Fruit fly (Drosophila melanogaster) whole organism, prepupa: ENCODE results near the gene bcd.

Source experiments
- Blimp-1 ChIP-seq: fragments of 200-800 bp; sonication (Bioruptor generic); optimal IDR thresholded peaks from 3 replicates; lab custom pipeline; 2017; ENCODE audit warnings: missing biosample characterization, missing genetic modification characterization, mild to moderate bottlenecking, moderate library complexity, missing genetic modification reagents
- CG10631 ChIP-seq: fragments of 200-800 bp; sonication (Bioruptor generic); optimal IDR thresholded peaks from 2 replicates; lab custom pipeline; 2016; ENCODE audit warnings: missing biosample characterization, missing genetic modification characterization
- CG10669 ChIP-seq: fragments of 200-800 bp; sonication (Bioruptor generic); optimal IDR thresholded peaks from 3 replicates; lab custom pipeline; 2018; ENCODE audit warnings: missing biosample characterization, mild to moderate bottlenecking, missing genetic modification characterization, moderate library complexity
- CG11294 ChIP-seq: fragments of 200-800 bp; sonication (Bioruptor generic); IDR thresholded peaks from 2 replicates; pipeline ENCODE4 v1.3.6; 2022; ENCODE audit warnings: missing biosample characterization, missing genetic modification characterization
- CG11762 ChIP-seq: fragments of 200-800 bp; sonication (Bioruptor generic); optimal IDR thresholded peaks from 3 replicates; lab custom pipeline; 2016; ENCODE audit warnings: missing biosample characterization, missing genetic modification characterization; ENCODE audit not compliant: insufficient read depth
- CG11902 ChIP-seq: fragments of 200-800 bp; sonication (Bioruptor generic); optimal IDR thresholded peaks from 3 replicates; lab custom pipeline; 2016; ENCODE audit warnings: missing biosample characterization, missing genetic modification characterization
- CG15336 ChIP-seq: fragments of 200-800 bp; sonication (Bioruptor generic); IDR thresholded peaks from 2 replicates; pipeline ENCODE4 v1.3.6; 2022; ENCODE audit warnings: missing biosample characterization, missing genetic modification characterization
- CG1621 ChIP-seq: fragments of 200-800 bp; sonication (Bioruptor generic); optimal IDR thresholded peaks from 3 replicates; lab custom pipeline; 2018; ENCODE audit warnings: missing biosample characterization, mild to moderate bottlenecking, missing genetic modification characterization
- CG16779 ChIP-seq: fragments of 200-800 bp; sonication (Bioruptor generic); optimal IDR thresholded peaks from 3 replicates; lab custom pipeline; 2017; ENCODE audit warnings: missing biosample characterization, mild to moderate bottlenecking, missing genetic modification characterization
- CG31627 ChIP-seq: fragments of 200-800 bp; sonication (Bioruptor generic); optimal IDR thresholded peaks from 3 replicates; lab custom pipeline; 2016; ENCODE audit warnings: missing biosample characterization, missing genetic modification characterization
- CG32006 ChIP-seq: fragments of 200-800 bp; sonication (Bioruptor generic); optimal IDR thresholded peaks from 3 replicates; lab custom pipeline; 2017; ENCODE audit warnings: missing biosample characterization, mild to moderate bottlenecking, missing genetic modification characterization
- CG34406 ChIP-seq: fragments of 200-800 bp; sonication (Bioruptor generic); optimal IDR thresholded peaks from 3 replicates; lab custom pipeline; 2016; ENCODE audit warnings: missing biosample characterization, missing genetic modification characterization
- CG3919 ChIP-seq: fragments of 200-800 bp; sonication (Bioruptor generic); optimal IDR thresholded peaks from 3 replicates; lab custom pipeline; 2016; ENCODE audit warnings: missing biosample characterization, missing genetic modification characterization
- CG4318 ChIP-seq: fragments of 200-800 bp; sonication (Bioruptor generic); optimal IDR thresholded peaks from 3 replicates; lab custom pipeline; 2017; ENCODE audit warnings: missing biosample characterization, mild to moderate bottlenecking, missing genetic modification characterization
- CG6276 ChIP-seq: fragments of 200-800 bp; sonication (Bioruptor generic); optimal IDR thresholded peaks from 2 replicates; lab custom pipeline; 2017; ENCODE audit warnings: missing biosample characterization, mild to moderate bottlenecking, missing genetic modification characterization
- CG6792 ChIP-seq: fragments of 200-800 bp; sonication (Bioruptor generic); optimal IDR thresholded peaks from 3 replicates; lab custom pipeline; 2016; ENCODE audit warnings: missing biosample characterization, missing genetic modification characterization
- CG6808 ChIP-seq: fragments of 200-800 bp; sonication (Bioruptor generic); optimal IDR thresholded peaks from 3 replicates; lab custom pipeline; 2017; ENCODE audit warnings: missing biosample characterization, missing genetic modification characterization, mild to moderate bottlenecking, moderate library complexity, missing genetic modification reagents
- CG6854 ChIP-seq: fragments of 200-800 bp; sonication (Bioruptor generic); optimal IDR thresholded peaks from 2 replicates; lab custom pipeline; 2017; ENCODE audit warnings: missing biosample characterization, mild to moderate bottlenecking, missing genetic modification characterization
- CG8119 ChIP-seq: fragments of 200-800 bp; sonication (Bioruptor generic); IDR thresholded peaks from 3 replicates; pipeline ENCODE4 v1.3.6; 2022; ENCODE audit warnings: missing biosample characterization, missing genetic modification characterization
- CG8319 ChIP-seq: fragments of 200-800 bp; sonication (Bioruptor generic); optimal IDR thresholded peaks from 3 replicates; lab custom pipeline; 2016; ENCODE audit warnings: missing biosample characterization, missing genetic modification characterization
- CG8632 ChIP-seq: fragments of 200-800 bp; sonication (Bioruptor generic); optimal IDR thresholded peaks from 3 replicates; lab custom pipeline; 2016; ENCODE audit warnings: missing biosample characterization, missing genetic modification characterization
- CG9139 ChIP-seq: fragments of 200-800 bp; sonication (Bioruptor generic); optimal IDR thresholded peaks from 3 replicates; lab custom pipeline; 2017; ENCODE audit warnings: missing biosample characterization, mild to moderate bottlenecking, missing genetic modification characterization
- Eip78C ChIP-seq: fragments of 200-800 bp; sonication (Bioruptor generic); peaks from one replicate; lab custom pipeline; 2016; ENCODE audit warnings: missing biosample characterization, missing genetic modification characterization
- Eip93F ChIP-seq: fragments of 200-800 bp; sonication (Bioruptor generic); optimal IDR thresholded peaks from 2 replicates; lab custom pipeline; 2016; ENCODE audit warnings: missing biosample characterization, mild to moderate bottlenecking, missing genetic modification characterization
- Ets21C ChIP-seq: fragments of 200-800 bp; sonication (Bioruptor generic); optimal IDR thresholded peaks from 3 replicates; lab custom pipeline; 2016; ENCODE audit warnings: missing biosample characterization, missing genetic modification characterization
- Ets96B ChIP-seq: fragments of 200-800 bp; optimal IDR thresholded peaks from 2 replicates; lab custom pipeline; 2019; ENCODE audit warnings: missing biosample characterization, mild to moderate bottlenecking, missing genetic modification characterization, moderate library complexity
- Gug ChIP-seq: fragments of 200-800 bp; sonication (Bioruptor generic); IDR thresholded peaks from 2 replicates; pipeline ENCODE4 v1.3.6; 2022; ENCODE audit warnings: missing biosample characterization, missing genetic modification characterization
- Hr38 ChIP-seq: sonication (Bioruptor generic); optimal IDR thresholded peaks from 2 replicates; lab custom pipeline; 2016; ENCODE audit warnings: missing biosample characterization, missing genetic modification characterization
- Hr39 ChIP-seq: fragments of 200-800 bp; sonication (Bioruptor generic); optimal IDR thresholded peaks from 2 replicates; lab custom pipeline; 2016; ENCODE audit warnings: missing biosample characterization, missing genetic modification characterization
- Hr4 ChIP-seq: fragments of 200-800 bp; sonication (Bioruptor generic); optimal IDR thresholded peaks from 3 replicates; lab custom pipeline; 2016; ENCODE audit warnings: missing biosample characterization, missing genetic modification characterization
- Lpt ChIP-seq: fragments of 200-800 bp; sonication (Bioruptor generic); optimal IDR thresholded peaks from 3 replicates; lab custom pipeline; 2016; ENCODE audit warnings: missing biosample characterization, missing genetic modification characterization
- Met ChIP-seq: fragments of 200-800 bp; sonication (Bioruptor generic); optimal IDR thresholded peaks from 3 replicates; lab custom pipeline; 2016; ENCODE audit warnings: missing biosample characterization, missing genetic modification characterization
- OdsH ChIP-seq: fragments of 200-800 bp; sonication (Bioruptor generic); optimal IDR thresholded peaks from 3 replicates; lab custom pipeline; 2016; ENCODE audit warnings: missing biosample characterization, missing genetic modification characterization
- Smox ChIP-seq: fragments of 200-800 bp; sonication (Bioruptor generic); optimal IDR thresholded peaks from 3 replicates; lab custom pipeline; 2016; ENCODE audit warnings: missing biosample characterization, missing genetic modification characterization
- Sox102F ChIP-seq: fragments of 200-800 bp; sonication (Bioruptor generic); optimal IDR thresholded peaks from 2 replicates; lab custom pipeline; 2016; ENCODE audit warnings: missing biosample characterization, mild to moderate bottlenecking, missing genetic modification characterization
- Sox14 ChIP-seq: fragments of 200-800 bp; sonication (Bioruptor generic); optimal IDR thresholded peaks from 3 replicates; lab custom pipeline; 2016; ENCODE audit warnings: missing biosample characterization, missing genetic modification characterization
- Sox15 ChIP-seq: fragments of 200-800 bp; sonication (Bioruptor generic); optimal IDR thresholded peaks from 3 replicates; lab custom pipeline; 2016; ENCODE audit warnings: missing biosample characterization, missing genetic modification characterization
- achi ChIP-seq: fragments of 200-800 bp; sonication (Bioruptor generic); optimal IDR thresholded peaks from 3 replicates; lab custom pipeline; 2016; ENCODE audit warnings: missing biosample characterization, missing genetic modification characterization
- acj6 ChIP-seq: fragments of 200-800 bp; sonication (Bioruptor generic); optimal IDR thresholded peaks from 3 replicates; lab custom pipeline; 2016; ENCODE audit warnings: missing biosample characterization, missing genetic modification characterization
- cyc ChIP-seq: fragments of 200-800 bp; sonication (Bioruptor generic); optimal IDR thresholded peaks from 3 replicates; lab custom pipeline; 2016; ENCODE audit warnings: missing biosample characterization, missing genetic modification characterization
- dac ChIP-seq: fragments of 200-800 bp; sonication (Bioruptor generic); optimal IDR thresholded peaks from 2 replicates; lab custom pipeline; 2017; ENCODE audit warnings: missing biosample characterization, mild to moderate bottlenecking, missing genetic modification characterization
- esn ChIP-seq: fragments of 200-800 bp; sonication (Bioruptor generic); optimal IDR thresholded peaks from 2 replicates; lab custom pipeline; 2016; ENCODE audit warnings: missing biosample characterization, mild to moderate bottlenecking, missing genetic modification characterization, moderate library complexity
- fd59A ChIP-seq: fragments of 200-800 bp; sonication (Bioruptor generic); optimal IDR thresholded peaks from 2 replicates; lab custom pipeline; 2017; ENCODE audit warnings: missing biosample characterization, mild to moderate bottlenecking, missing genetic modification characterization, missing genetic modification reagents
- fd85E ChIP-seq: fragments of 200-800 bp; sonication (Bioruptor generic); optimal IDR thresholded peaks from 3 replicates; lab custom pipeline; 2016; ENCODE audit warnings: missing biosample characterization, missing genetic modification characterization
- fkh ChIP-seq: fragments of 200-800 bp; sonication (Bioruptor generic); optimal IDR thresholded peaks from 3 replicates; lab custom pipeline; 2017; ENCODE audit warnings: missing biosample characterization, mild to moderate bottlenecking, missing genetic modification characterization, moderate library complexity
- net ChIP-seq: fragments of 200-800 bp; sonication (Bioruptor generic); optimal IDR thresholded peaks from 3 replicates; lab custom pipeline; 2016; ENCODE audit warnings: missing biosample characterization, missing genetic modification characterization
- pdm3 ChIP-seq: fragments of 200-800 bp; sonication (Bioruptor generic); optimal IDR thresholded peaks from 3 replicates; lab custom pipeline; 2016; ENCODE audit warnings: missing biosample characterization, missing genetic modification characterization
- salr ChIP-seq, 2 experiments: fragments of 200-800 bp; sonication (Bioruptor generic); optimal IDR thresholded peaks; 3 replicates each; lab custom pipeline; 2016 to 2018; ENCODE audit warnings: missing biosample characterization in 2 of 2, missing genetic modification characterization in 2 of 2, mild to moderate bottlenecking in 1 of 2
- spab ChIP-seq: fragments of 200-800 bp; sonication (Bioruptor generic); optimal IDR thresholded peaks from 2 replicates; lab custom pipeline; 2017; ENCODE audit warnings: missing biosample characterization, mild to moderate bottlenecking, missing genetic modification characterization, missing genetic modification reagents
- ss ChIP-seq, 2 experiments: fragments of 200-800 bp; sonication (Bioruptor generic); optimal IDR thresholded peaks; 2 replicates in 1 of 2; 3 replicates in 1 of 2; lab custom pipeline; 2017 to 2018; ENCODE audit warnings: mild to moderate bottlenecking in 2 of 2, missing biosample characterization in 2 of 2, missing genetic modification characterization in 2 of 2, moderate library complexity in 1 of 2
- topi ChIP-seq: fragments of 200-800 bp; sonication (Bioruptor generic); optimal IDR thresholded peaks from 3 replicates; lab custom pipeline; 2016; ENCODE audit warnings: missing biosample characterization, missing genetic modification characterization
- vri ChIP-seq: fragments of 200-800 bp; sonication (Bioruptor generic); optimal IDR thresholded peaks from 3 replicates; lab custom pipeline; 2016; ENCODE audit warnings: missing biosample characterization, mild to moderate bottlenecking, missing genetic modification characterization

bcd gene

DNA sequence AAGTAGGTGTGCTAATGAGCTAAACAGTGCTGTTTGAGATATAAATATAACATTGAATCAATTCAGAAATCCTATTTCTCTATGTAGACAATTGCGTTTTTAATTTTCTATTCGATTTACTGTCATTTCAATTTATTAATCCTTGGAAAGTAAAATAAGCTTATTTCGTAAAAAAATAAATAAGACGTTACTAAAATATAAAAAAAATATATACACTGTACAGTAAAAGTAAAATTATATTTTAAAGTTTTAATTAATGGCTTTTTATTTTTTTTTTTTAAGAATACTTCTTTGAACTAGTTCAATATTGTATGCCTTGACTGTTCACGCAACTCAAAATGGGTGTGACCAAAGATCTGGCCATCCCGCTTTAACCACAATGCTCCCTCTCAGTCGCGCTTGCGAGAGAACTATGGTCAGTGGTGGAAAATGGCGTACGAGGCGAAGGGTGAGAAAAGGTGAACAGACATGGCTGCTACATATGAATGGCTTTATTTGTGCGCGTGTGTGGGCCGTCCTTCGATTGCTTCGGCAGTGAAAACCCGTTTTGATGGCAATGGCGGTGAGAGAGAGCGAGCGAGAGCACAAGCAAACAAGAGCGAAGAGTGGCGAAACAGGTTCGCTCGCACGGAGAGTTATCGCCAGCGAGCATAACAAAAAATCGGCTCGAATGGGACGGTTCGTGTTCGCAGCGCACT lies 32.1 kb upstream of the bcd start, which contains the start of gene Dfd:
Dfd (plus strand) TSS at position 648 of the 698 bp plus-strand sequence.
- TF ChIP-seq CG32006 (GFP tag; lab: Kevin White, UChicago) = peak; percentile 52
- no peak for TF ChIP-seq fd59A (GFP tag; lab: Kevin White, UChicago)
- TF ChIP-seq Lpt (GFP tag; lab: Kevin White, UChicago) = no peak
- no peak for TF ChIP-seq CG9139 (GFP tag; lab: Kevin White, UChicago)
- peak in 1 of 2 experiments; percentile 35 for TF ChIP-seq salr (GFP tag; optimal IDR thresholded peaks at IDR 0.05; lab: Kevin White, UChicago)
- TF ChIP-seq Sox102F (GFP tag; lab: Kevin White, UChicago) = no peak
- no peak for TF ChIP-seq achi (GFP tag; lab: Kevin White, UChicago)
- no peak for TF ChIP-seq CG6854 (GFP tag; lab: Kevin White, UChicago)
- no peak for TF ChIP-seq Gug
- no peak for TF ChIP-seq CG11294 (GFP tag; lab: Robert Waterston, UW)
- TF ChIP-seq topi (GFP tag; lab: Kevin White, UChicago) = no peak
- no peak for TF ChIP-seq Ets21C (GFP tag; lab: Kevin White, UChicago)
- TF ChIP-seq CG6276 (GFP tag; lab: Kevin White, UChicago) = no peak
- TF ChIP-seq Met (GFP tag; lab: Kevin White, UChicago) = no peak
- TF ChIP-seq Hr4 (GFP tag; lab: Kevin White, UChicago) = peak; percentile 36
- TF ChIP-seq Ets96B (tag; lab: Kevin White, UChicago) = no peak
- TF ChIP-seq Blimp-1 (GFP tag; lab: Kevin White, UChicago) = no peak
- no peak for TF ChIP-seq CG16779 (tag; lab: Kevin White, UChicago)
- peak; percentile 3 for TF ChIP-seq CG4318 (GFP tag; lab: Kevin White, UChicago)
- TF ChIP-seq net (GFP tag; lab: Kevin White, UChicago) = no peak
- TF ChIP-seq fd85E (GFP tag; lab: Kevin White, UChicago) = no peak
- TF ChIP-seq acj6 (GFP tag; lab: Kevin White, UChicago) = no peak
- no peak for TF ChIP-seq esn (GFP tag; lab: Kevin White, UChicago)
- TF ChIP-seq CG8319 = no peak
- TF ChIP-seq OdsH = peak; percentile 28
- no peak for TF ChIP-seq Eip93F (GFP tag; lab: Kevin White, UChicago)
- no peak for TF ChIP-seq CG11762 (GFP tag; lab: Kevin White, UChicago)
- no peak for TF ChIP-seq Sox15
- TF ChIP-seq CG10631 (GFP tag; lab: Kevin White, UChicago) = peak; percentile 25
- TF ChIP-seq Hr38 = no peak
- no peak for TF ChIP-seq CG1621
- no peak for TF ChIP-seq Eip78C
- no peak for TF ChIP-seq fkh (GFP tag; lab: Kevin White, UChicago)
- peak; percentile 13 for TF ChIP-seq Sox14 (GFP tag; lab: Kevin White, UChicago)
- TF ChIP-seq Smox (GFP tag; lab: Kevin White, UChicago) = no peak
- no peak for TF ChIP-seq CG31627 (GFP tag; lab: Kevin White, UChicago)
- no peak for TF ChIP-seq vri (GFP tag; lab: Kevin White, UChicago)
- TF ChIP-seq CG8119 (GFP tag; lab: Robert Waterston, UW) = no peak
- TF ChIP-seq CG11902 (GFP tag; lab: Kevin White, UChicago) = no peak
- no peak for TF ChIP-seq CG15336 (GFP tag; lab: Robert Waterston, UW)
- TF ChIP-seq Hr39 (GFP tag; lab: Kevin White, UChicago) = no peak
- TF ChIP-seq cyc (GFP tag; lab: Kevin White, UChicago) = no peak
- no peak for TF ChIP-seq spab (GFP tag; lab: Kevin White, UChicago)
- TF ChIP-seq CG8632 = peak; percentile 38
- no peak for TF ChIP-seq CG6792
- TF ChIP-seq dac = no peak
- peak; percentile 26 for TF ChIP-seq CG34406 (GFP tag; lab: Kevin White, UChicago)
- no peak for TF ChIP-seq CG10669 (GFP tag; lab: Kevin White, UChicago)
- peak in 1 of 2 experiments; percentile 25 for TF ChIP-seq ss (GFP tag; optimal IDR thresholded peaks at IDR 0.05; lab: Kevin White, UChicago)
- TF ChIP-seq pdm3 = peak; percentile 27
- TF ChIP-seq CG3919 (GFP tag; lab: Kevin White, UChicago) = no peak
- TF ChIP-seq CG6808 (GFP tag; lab: Kevin White, UChicago) = no peak
